Worm (Caenorhabditis elegans) whole organism, young adult: ENCODE measurements around the gene C26B2.7.

Source experiments
- atf-7 ChIP-seq: sonication (generic microtip); optimal IDR thresholded peaks from 2 replicates; lab custom pipeline; 2017; ENCODE audit warnings: mild to moderate bottlenecking, missing genetic modification characterization, missing compliant biosample characterization
- attf-6 ChIP-seq: fragments of 200-800 bp; sonication (Bioruptor generic); IDR thresholded peaks from 2 replicates; pipeline ENCODE4 v1.3.6; 2022; ENCODE audit warnings: missing genetic modification reagents, missing genetic modification characterization, missing compliant biosample characterization
- bed-1 ChIP-seq: fragments of 200-800 bp; sonication (Bioruptor generic); IDR thresholded peaks from 2 replicates; pipeline ENCODE4 v1.3.6; 2022; ENCODE audit warnings: missing genetic modification reagents, missing genetic modification characterization, missing compliant biosample characterization
- ceh-100 ChIP-seq: fragments of 200-800 bp; sonication (Bioruptor generic); IDR thresholded peaks from 2 replicates; pipeline ENCODE4 v1.3.6; 2022; ENCODE audit warnings: missing genetic modification reagents, missing genetic modification characterization, missing compliant biosample characterization
- ceh-91 ChIP-seq: fragments of 200-800 bp; sonication (Bioruptor generic); IDR thresholded peaks from 2 replicates; pipeline ENCODE4 v1.3.6; 2022; ENCODE audit warnings: missing genetic modification reagents, missing genetic modification characterization, missing compliant biosample characterization
- dox-1 ChIP-seq: fragments of 200-800 bp; sonication (Bioruptor generic); IDR thresholded peaks from 2 replicates; pipeline ENCODE4 v1.3.6; 2022; ENCODE audit warnings: missing genetic modification reagents, missing genetic modification characterization, missing compliant biosample characterization
- dpl-1 ChIP-seq: fragments of 150-350 bp; optimal IDR thresholded peaks from 2 replicates; lab custom pipeline; 2014; ENCODE audit warnings: missing biosample characterization, missing genetic modification reagents, missing genetic modification characterization
- gei-17 ChIP-seq: fragments of 200-800 bp; sonication (Bioruptor generic); optimal IDR thresholded peaks from 2 replicates; lab custom pipeline; 2018; ENCODE audit warnings: mild to moderate bottlenecking, missing genetic modification characterization, missing compliant biosample characterization
- mxl-1 ChIP-seq: sonication (generic microtip); optimal IDR thresholded peaks from 2 replicates; lab custom pipeline; 2016; ENCODE audit warnings: missing genetic modification characterization, missing compliant biosample characterization
- nhr-90 ChIP-seq: sonication (generic microtip); optimal IDR thresholded peaks from 2 replicates; lab custom pipeline; 2016; ENCODE audit warnings: missing genotype, mild to moderate bottlenecking, missing genetic modification characterization, missing compliant biosample characterization
- tbp1 ChIP-seq: fragments of 200-800 bp; sonication (Bioruptor generic); optimal IDR thresholded peaks from 2 replicates; lab custom pipeline; 2018; ENCODE audit warnings: mild to moderate bottlenecking, missing genetic modification characterization, missing compliant biosample characterization
- ztf-3 ChIP-seq: fragments of 200-800 bp; sonication (Bioruptor generic); optimal IDR thresholded peaks from 2 replicates; lab custom pipeline; 2018; ENCODE audit warnings: mild to moderate bottlenecking, missing genetic modification characterization, missing compliant biosample characterization

- TF ChIP-seq dox-1 (GFP tag; lab: Robert Waterston, UW) (no peak), attf-6 (GFP tag; lab: Robert Waterston, UW) (no peak), mxl-1 (no peak), dpl-1 (no peak), ceh-100 (GFP tag; lab: Robert Waterston, UW) (no peak), bed-1 (GFP tag; lab: Robert Waterston, UW) (no peak), tbp1 (no peak), atf-7 (no peak), gei-17 (GFP tag; lab: Kevin White, UChicago) (no peak), ceh-91 (GFP tag; lab: Robert Waterston, UW) (no peak), nhr-90 (tag; lab: Kevin White, UChicago) (no peak), ztf-3 (GFP tag; lab: Kevin White, UChicago) (no peak)
These were observed 18.1 kb downstream of the C26B2.7 start for ce11 chrIV:8034182-8034581.
